Fruit fly (Drosophila melanogaster) whole organism, prepupa: ENCODE measurements around the gene shep.
A peak's percentile ranks its signal among the peaks of the same experiment; 100 is the strongest.

Experiments used
- CG10631 ChIP-seq: fragments of 200-800 bp; sonication (Bioruptor generic); optimal IDR thresholded peaks from 2 replicates; lab custom pipeline; 2016; ENCODE audit warnings: missing biosample characterization, missing genetic modification characterization
- CG10669 ChIP-seq: fragments of 200-800 bp; sonication (Bioruptor generic); optimal IDR thresholded peaks from 3 replicates; lab custom pipeline; 2018; ENCODE audit warnings: missing biosample characterization, mild to moderate bottlenecking, missing genetic modification characterization, moderate library complexity
- CG15336 ChIP-seq: fragments of 200-800 bp; sonication (Bioruptor generic); IDR thresholded peaks from 2 replicates; pipeline ENCODE4 v1.3.6; 2022; ENCODE audit warnings: missing biosample characterization, missing genetic modification characterization
- CG1621 ChIP-seq: fragments of 200-800 bp; sonication (Bioruptor generic); optimal IDR thresholded peaks from 3 replicates; lab custom pipeline; 2018; ENCODE audit warnings: missing biosample characterization, mild to moderate bottlenecking, missing genetic modification characterization
- CG16779 ChIP-seq: fragments of 200-800 bp; sonication (Bioruptor generic); optimal IDR thresholded peaks from 3 replicates; lab custom pipeline; 2017; ENCODE audit warnings: missing biosample characterization, mild to moderate bottlenecking, missing genetic modification characterization
- CG3032 ChIP-seq: fragments of 200-800 bp; optimal IDR thresholded peaks from 2 replicates; lab custom pipeline; 2019; ENCODE audit warnings: missing biosample characterization, mild to moderate bottlenecking, missing genetic modification characterization, moderate library complexity
- CG32006 ChIP-seq: fragments of 200-800 bp; sonication (Bioruptor generic); optimal IDR thresholded peaks from 3 replicates; lab custom pipeline; 2017; ENCODE audit warnings: missing biosample characterization, mild to moderate bottlenecking, missing genetic modification characterization
- CG3919 ChIP-seq: fragments of 200-800 bp; sonication (Bioruptor generic); optimal IDR thresholded peaks from 3 replicates; lab custom pipeline; 2016; ENCODE audit warnings: missing biosample characterization, missing genetic modification characterization
- CG4318 ChIP-seq: fragments of 200-800 bp; sonication (Bioruptor generic); optimal IDR thresholded peaks from 3 replicates; lab custom pipeline; 2017; ENCODE audit warnings: missing biosample characterization, mild to moderate bottlenecking, missing genetic modification characterization
- CG6163 ChIP-seq: fragments of 200-800 bp; sonication (Bioruptor generic); IDR thresholded peaks from 3 replicates; pipeline ENCODE4 v1.3.6; 2022; ENCODE audit warnings: missing biosample characterization, missing genetic modification characterization
- CG6792 ChIP-seq: fragments of 200-800 bp; sonication (Bioruptor generic); optimal IDR thresholded peaks from 3 replicates; lab custom pipeline; 2016; ENCODE audit warnings: missing biosample characterization, missing genetic modification characterization
- CG8319 ChIP-seq: fragments of 200-800 bp; sonication (Bioruptor generic); optimal IDR thresholded peaks from 3 replicates; lab custom pipeline; 2016; ENCODE audit warnings: missing biosample characterization, missing genetic modification characterization
- CG8632 ChIP-seq: fragments of 200-800 bp; sonication (Bioruptor generic); optimal IDR thresholded peaks from 3 replicates; lab custom pipeline; 2016; ENCODE audit warnings: missing biosample characterization, missing genetic modification characterization
- CG9139 ChIP-seq: fragments of 200-800 bp; sonication (Bioruptor generic); optimal IDR thresholded peaks from 3 replicates; lab custom pipeline; 2017; ENCODE audit warnings: missing biosample characterization, mild to moderate bottlenecking, missing genetic modification characterization
- Eip78C ChIP-seq: fragments of 200-800 bp; sonication (Bioruptor generic); peaks from one replicate; lab custom pipeline; 2016; ENCODE audit warnings: missing biosample characterization, missing genetic modification characterization
- Ets21C ChIP-seq: fragments of 200-800 bp; sonication (Bioruptor generic); optimal IDR thresholded peaks from 3 replicates; lab custom pipeline; 2016; ENCODE audit warnings: missing biosample characterization, missing genetic modification characterization
- Gug ChIP-seq: fragments of 200-800 bp; sonication (Bioruptor generic); IDR thresholded peaks from 2 replicates; pipeline ENCODE4 v1.3.6; 2022; ENCODE audit warnings: missing biosample characterization, missing genetic modification characterization
- Hr39 ChIP-seq: fragments of 200-800 bp; sonication (Bioruptor generic); optimal IDR thresholded peaks from 2 replicates; lab custom pipeline; 2016; ENCODE audit warnings: missing biosample characterization, missing genetic modification characterization
- Hr4 ChIP-seq: fragments of 200-800 bp; sonication (Bioruptor generic); optimal IDR thresholded peaks from 3 replicates; lab custom pipeline; 2016; ENCODE audit warnings: missing biosample characterization, missing genetic modification characterization
- Lpt ChIP-seq: fragments of 200-800 bp; sonication (Bioruptor generic); optimal IDR thresholded peaks from 3 replicates; lab custom pipeline; 2016; ENCODE audit warnings: missing biosample characterization, missing genetic modification characterization
- Met ChIP-seq: fragments of 200-800 bp; sonication (Bioruptor generic); optimal IDR thresholded peaks from 3 replicates; lab custom pipeline; 2016; ENCODE audit warnings: missing biosample characterization, missing genetic modification characterization
- OdsH ChIP-seq: fragments of 200-800 bp; sonication (Bioruptor generic); optimal IDR thresholded peaks from 3 replicates; lab custom pipeline; 2016; ENCODE audit warnings: missing biosample characterization, missing genetic modification characterization
- Smox ChIP-seq: fragments of 200-800 bp; sonication (Bioruptor generic); optimal IDR thresholded peaks from 3 replicates; lab custom pipeline; 2016; ENCODE audit warnings: missing biosample characterization, missing genetic modification characterization
- Sox102F ChIP-seq: fragments of 200-800 bp; sonication (Bioruptor generic); optimal IDR thresholded peaks from 2 replicates; lab custom pipeline; 2016; ENCODE audit warnings: missing biosample characterization, mild to moderate bottlenecking, missing genetic modification characterization
- Sox14 ChIP-seq: fragments of 200-800 bp; sonication (Bioruptor generic); optimal IDR thresholded peaks from 3 replicates; lab custom pipeline; 2016; ENCODE audit warnings: missing biosample characterization, missing genetic modification characterization
- Sox15 ChIP-seq: fragments of 200-800 bp; sonication (Bioruptor generic); optimal IDR thresholded peaks from 3 replicates; lab custom pipeline; 2016; ENCODE audit warnings: missing biosample characterization, missing genetic modification characterization
- achi ChIP-seq: fragments of 200-800 bp; sonication (Bioruptor generic); optimal IDR thresholded peaks from 3 replicates; lab custom pipeline; 2016; ENCODE audit warnings: missing biosample characterization, missing genetic modification characterization
- cyc ChIP-seq: fragments of 200-800 bp; sonication (Bioruptor generic); optimal IDR thresholded peaks from 3 replicates; lab custom pipeline; 2016; ENCODE audit warnings: missing biosample characterization, missing genetic modification characterization
- dsx ChIP-seq: fragments of 200-800 bp; optimal IDR thresholded peaks from 3 replicates; lab custom pipeline; 2019; ENCODE audit warnings: missing biosample characterization, mild to moderate bottlenecking, missing genetic modification characterization, moderate library complexity; ENCODE audit not compliant: poor library complexity, severe bottlenecking
- esn ChIP-seq: fragments of 200-800 bp; sonication (Bioruptor generic); optimal IDR thresholded peaks from 2 replicates; lab custom pipeline; 2016; ENCODE audit warnings: missing biosample characterization, mild to moderate bottlenecking, missing genetic modification characterization, moderate library complexity
- fd59A ChIP-seq: fragments of 200-800 bp; sonication (Bioruptor generic); optimal IDR thresholded peaks from 2 replicates; lab custom pipeline; 2017; ENCODE audit warnings: missing biosample characterization, mild to moderate bottlenecking, missing genetic modification characterization, missing genetic modification reagents
- fkh ChIP-seq: fragments of 200-800 bp; sonication (Bioruptor generic); optimal IDR thresholded peaks from 3 replicates; lab custom pipeline; 2017; ENCODE audit warnings: missing biosample characterization, mild to moderate bottlenecking, missing genetic modification characterization, moderate library complexity
- net ChIP-seq: fragments of 200-800 bp; sonication (Bioruptor generic); optimal IDR thresholded peaks from 3 replicates; lab custom pipeline; 2016; ENCODE audit warnings: missing biosample characterization, missing genetic modification characterization
- ss ChIP-seq, 2 experiments: fragments of 200-800 bp; sonication (Bioruptor generic); optimal IDR thresholded peaks; 2 replicates in 1 of 2; 3 replicates in 1 of 2; lab custom pipeline; 2017 to 2018; ENCODE audit warnings: mild to moderate bottlenecking in 2 of 2, missing biosample characterization in 2 of 2, missing genetic modification characterization in 2 of 2, moderate library complexity in 1 of 2
- svp ChIP-seq: fragments of 200-800 bp; sonication (Bioruptor generic); peaks from one replicate; lab custom pipeline; 2016; ENCODE audit warnings: missing biosample characterization, missing genetic modification characterization

The shep gene

DNA sequence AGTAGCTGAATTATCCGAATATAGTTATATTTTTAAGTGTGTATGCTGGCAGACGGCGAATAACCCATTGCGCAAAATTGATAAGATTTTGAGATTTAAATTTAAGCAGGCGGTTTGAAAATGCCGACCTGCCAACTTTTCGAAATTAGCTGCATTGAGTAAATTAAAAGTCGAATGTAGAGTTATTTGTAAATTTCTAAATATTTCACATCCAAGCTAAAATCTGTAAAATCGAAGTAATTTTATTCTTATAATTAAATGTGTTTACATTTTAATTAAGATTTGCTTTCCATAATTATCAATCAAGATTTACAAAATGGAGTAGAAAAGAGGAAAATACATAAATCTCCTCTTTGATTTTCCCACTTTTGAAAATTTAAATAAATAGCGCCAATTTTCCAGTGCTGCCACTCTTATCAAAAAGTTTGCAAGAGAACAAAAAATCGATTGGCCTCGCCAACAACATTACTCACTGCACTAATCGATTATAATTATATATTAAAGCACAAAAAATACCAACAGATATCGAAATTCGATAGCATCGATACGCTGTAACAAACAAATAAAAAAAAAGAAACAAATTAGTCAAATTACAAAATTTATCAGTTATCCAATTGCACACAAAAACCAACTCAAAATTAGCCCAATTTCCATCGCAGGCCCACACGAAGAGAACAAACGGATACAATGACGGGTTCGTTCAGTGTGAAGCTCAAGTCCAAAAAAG is 143.9 kb downstream of the shep start, which contains the start of gene Yod1:
Yod1 (plus strand) TSS at position 168 of the 727 bp plus-strand sequence.
- no peak for TF ChIP-seq achi
- TF ChIP-seq svp (GFP tag; lab: Kevin White, UChicago), result peak; percentile 94
- TF ChIP-seq Smox (GFP tag; lab: Kevin White, UChicago), result peak; percentile 23
- TF ChIP-seq Sox14 (GFP tag; lab: Kevin White, UChicago), result peak; percentile 10
- peak; percentile 65 for TF ChIP-seq fkh (GFP tag; lab: Kevin White, UChicago)
- TF ChIP-seq CG3032 (tag; lab: Kevin White, UChicago), result no peak
- TF ChIP-seq Eip78C (GFP tag; lab: Kevin White, UChicago), result peak; percentile 54
- TF ChIP-seq dsx (GFP tag; lab: Kevin White, UChicago), result peak; percentile 32
- TF ChIP-seq, all 60 proteins: peak for 6

DNA sequence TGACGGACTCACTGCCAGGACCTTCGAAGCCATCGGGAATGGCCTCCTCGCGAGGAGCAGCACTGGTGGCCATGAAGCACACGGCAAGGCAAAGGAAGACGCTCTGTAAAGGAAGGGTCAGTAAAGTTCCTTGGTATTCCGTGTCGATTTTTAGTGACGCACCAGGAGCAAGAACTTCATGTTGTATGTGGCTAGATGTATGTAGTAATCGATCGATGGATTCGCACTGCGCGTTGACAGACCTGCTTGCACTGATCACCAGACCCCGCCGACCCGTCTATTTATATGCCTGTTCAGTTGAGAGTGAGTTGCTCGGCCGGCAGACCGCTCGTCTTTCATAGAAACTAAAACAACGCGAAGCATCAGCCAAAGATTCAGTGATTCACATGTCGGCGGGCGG is 144.8 kb downstream of the shep start, which contains the start of gene CG15213:
CG15213 (minus strand) TSS at position 255 of the 400 bp plus-strand sequence.
- TF ChIP-seq ss (GFP tag; optimal IDR thresholded peaks at IDR 0.05; lab: Kevin White, UChicago) (peak; percentile 13 to 47), Eip78C (GFP tag; lab: Kevin White, UChicago) (peak; percentile 2), esn (no peak), net (GFP tag; lab: Kevin White, UChicago) (no peak), CG6163 (GFP tag; lab: Robert Waterston, UW) (0 out of 3 replicates have a peak, but pooled peaks have one; percentile 16), CG1621 (no peak), dsx (GFP tag; lab: Kevin White, UChicago) (no peak)

DNA sequence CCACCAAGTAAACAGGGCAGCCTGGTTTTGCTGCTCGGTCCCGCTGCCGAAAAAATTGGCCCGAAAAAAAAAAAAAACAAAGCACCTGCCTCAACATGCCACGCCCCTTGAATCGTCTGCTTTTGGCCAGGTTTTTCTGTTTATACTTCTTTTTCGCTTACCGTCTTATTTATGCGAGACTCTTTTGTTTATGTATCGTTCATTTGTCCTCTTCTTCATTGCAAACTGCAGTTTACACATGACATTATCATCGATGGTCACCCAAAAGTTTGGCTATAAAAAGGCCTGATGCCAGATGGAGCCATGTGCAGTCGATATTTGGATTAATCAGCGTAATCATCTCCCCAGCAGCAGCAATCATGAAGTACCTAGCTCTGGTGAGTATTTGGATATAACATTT is 146.5 kb downstream of the shep start, which contains the start of gene CG15212:
CG15212 (plus strand) TSS at position 301 of the 400 bp plus-strand sequence.
- TF ChIP-seq CG16779 (tag; lab: Kevin White, UChicago) (no peak), Hr4 (GFP tag; lab: Kevin White, UChicago) (no peak), Lpt (GFP tag; lab: Kevin White, UChicago) (no peak), Eip78C (GFP tag; lab: Kevin White, UChicago) (peak; percentile 15)

DNA sequence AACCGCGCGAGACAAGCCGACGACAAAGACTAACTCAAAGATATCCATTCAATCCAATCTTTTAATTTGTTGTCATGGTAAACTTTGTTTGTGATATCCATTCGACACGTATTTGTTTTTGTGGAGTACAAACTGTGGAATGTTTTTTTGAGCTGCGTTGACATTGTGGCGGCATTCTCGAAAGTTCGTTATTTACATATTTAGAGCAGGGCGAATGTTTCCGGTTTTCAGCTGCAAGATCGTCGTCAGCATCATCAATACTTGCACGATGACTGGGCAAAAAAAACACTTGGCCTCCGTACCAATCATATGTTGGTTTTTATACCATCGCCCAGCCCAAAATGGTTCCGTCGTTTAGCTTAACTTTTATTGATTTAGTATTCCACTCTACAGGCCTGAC is 147.2 kb downstream of the shep start:
- TF ChIP-seq CG8319 (GFP tag; lab: Kevin White, UChicago) (no peak), CG15336 (GFP tag; lab: Robert Waterston, UW) (no peak), Hr39 (GFP tag; lab: Kevin White, UChicago) (no peak), CG10669 (GFP tag; lab: Kevin White, UChicago) (no peak), CG6792 (GFP tag; lab: Kevin White, UChicago) (no peak), net (GFP tag; lab: Kevin White, UChicago) (no peak), Sox102F (GFP tag; lab: Kevin White, UChicago) (no peak), Met (no peak), ss (GFP tag; optimal IDR thresholded peaks at IDR 0.05; lab: Kevin White, UChicago) (no peak), dsx (GFP tag; lab: Kevin White, UChicago) (no peak), cyc (GFP tag; lab: Kevin White, UChicago) (no peak), Ets21C (GFP tag; lab: Kevin White, UChicago) (no peak), CG8632 (GFP tag; lab: Kevin White, UChicago) (no peak), svp (GFP tag; lab: Kevin White, UChicago) (no peak), achi (no peak), fd59A (GFP tag; lab: Kevin White, UChicago) (no peak), CG10631 (GFP tag; lab: Kevin White, UChicago) (no peak), CG16779 (tag; lab: Kevin White, UChicago) (no peak)

DNA sequence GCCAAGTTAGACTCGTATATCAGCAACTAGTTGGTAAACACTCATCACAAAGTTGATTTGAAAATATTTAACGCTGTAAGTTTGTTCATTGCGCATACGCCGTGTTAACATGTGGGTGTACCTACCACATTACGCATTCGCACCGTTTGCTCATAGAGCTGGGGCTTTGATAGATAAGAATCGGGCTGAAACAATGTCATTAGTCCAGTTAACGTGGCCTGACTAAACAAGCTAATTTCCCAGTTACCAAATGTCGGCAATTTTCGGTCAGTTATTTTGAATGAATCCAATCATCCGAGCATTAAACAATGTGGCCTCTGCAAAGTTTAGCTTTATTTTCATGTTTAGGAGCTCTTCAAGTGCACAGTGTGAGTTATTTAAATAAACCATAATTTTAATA is 148.5 kb downstream of the shep start, which contains the start of gene CG4597:
CG4597 (plus strand) TSS at position 301 of the 400 bp plus-strand sequence.
- TF ChIP-seq CG1621, result no peak
- no peak for TF ChIP-seq Eip78C (GFP tag; lab: Kevin White, UChicago)
- TF ChIP-seq CG32006 (GFP tag; lab: Kevin White, UChicago), result no peak
- no peak for TF ChIP-seq CG10631 (GFP tag; lab: Kevin White, UChicago)
- TF ChIP-seq achi, result no peak
- TF ChIP-seq CG6163 (GFP tag; lab: Robert Waterston, UW), result no peak
- no peak for TF ChIP-seq Gug (GFP tag; lab: Robert Waterston, UW)
- TF ChIP-seq OdsH (GFP tag; lab: Kevin White, UChicago), result no peak
- TF ChIP-seq CG3919 (GFP tag; lab: Kevin White, UChicago), result no peak
- TF ChIP-seq Met, result no peak
- no peak for TF ChIP-seq Sox15 (GFP tag; lab: Kevin White, UChicago)
- TF ChIP-seq CG10669 (GFP tag; lab: Kevin White, UChicago), result no peak
- no peak for TF ChIP-seq CG9139 (GFP tag; lab: Kevin White, UChicago)
- no peak for TF ChIP-seq CG16779 (tag; lab: Kevin White, UChicago)
- TF ChIP-seq CG4318 (GFP tag; lab: Kevin White, UChicago), result no peak
- TF ChIP-seq, all 60 proteins: peak for 0
